Fruit fly (Drosophila melanogaster) whole organism, pupa: Measurements from ENCODE around the gene EMC1.
A peak's percentile ranks its signal among the peaks of the same experiment; 100 is the strongest.

Experiments used
- CG13204 ChIP-seq: fragments of 200-800 bp; sonication (Bioruptor generic); optimal IDR thresholded peaks from 2 replicates; lab custom pipeline; 2018; ENCODE audit warnings: missing biosample characterization, mild to moderate bottlenecking, missing genetic modification characterization, moderate library complexity
- CG14655 ChIP-seq: fragments of 200-800 bp; sonication (Bioruptor generic); optimal IDR thresholded peaks from 3 replicates; lab custom pipeline; 2017; ENCODE audit warnings: mild to moderate bottlenecking, missing biosample characterization, missing genetic modification reagents, missing genetic modification characterization
- CG32121 ChIP-seq: fragments of 200-800 bp; sonication (Bioruptor generic); IDR thresholded peaks from 2 replicates; pipeline ENCODE4 v1.3.6; 2022; ENCODE audit warnings: missing biosample characterization, missing genetic modification characterization
- CG34367 ChIP-seq: fragments of 200-800 bp; sonication (Bioruptor generic); optimal IDR thresholded peaks from 2 replicates; lab custom pipeline; 2018; ENCODE audit warnings: missing biosample characterization, mild to moderate bottlenecking, missing genetic modification characterization
- CG8159 ChIP-seq: fragments of 200-800 bp; sonication (Bioruptor generic); optimal IDR thresholded peaks from 3 replicates; lab custom pipeline; 2018; ENCODE audit warnings: missing biosample characterization, mild to moderate bottlenecking, missing genetic modification characterization, moderate library complexity
- CG8301 ChIP-seq: fragments of 200-800 bp; sonication (Bioruptor generic); optimal IDR thresholded peaks from 2 replicates; lab custom pipeline; 2018; ENCODE audit warnings: missing biosample characterization, mild to moderate bottlenecking, missing genetic modification characterization
- CG9948 ChIP-seq: fragments of 200-800 bp; sonication (Bioruptor generic); optimal IDR thresholded peaks from 2 replicates; lab custom pipeline; 2018; ENCODE audit warnings: missing biosample characterization, mild to moderate bottlenecking, missing genetic modification characterization, moderate library complexity
- D1 ChIP-seq: fragments of 200-800 bp; sonication (Bioruptor generic); optimal IDR thresholded peaks from 2 replicates; lab custom pipeline; 2018; ENCODE audit warnings: missing biosample characterization, mild to moderate bottlenecking, missing genetic modification characterization, moderate library complexity
- EcR ChIP-seq: fragments of 200-800 bp; sonication (Bioruptor generic); optimal IDR thresholded peaks from 3 replicates; lab custom pipeline; 2019; ENCODE audit warnings: missing biosample characterization, missing genetic modification characterization, mild to moderate bottlenecking, moderate library complexity, missing genetic modification reagents
- Ets98B ChIP-seq: fragments of 200-800 bp; sonication (Bioruptor generic); IDR thresholded peaks from 2 replicates; pipeline ENCODE4 v1.3.6; 2022; ENCODE audit warnings: missing biosample characterization, missing genetic modification characterization
- Pif1A ChIP-seq: fragments of 200-800 bp; sonication (Bioruptor generic); optimal IDR thresholded peaks from 3 replicates; lab custom pipeline; 2016; ENCODE audit warnings: missing biosample characterization, missing genetic modification characterization
- Snoo ChIP-seq: fragments of 200-800 bp; sonication (Bioruptor generic); optimal IDR thresholded peaks from 3 replicates; lab custom pipeline; 2017; ENCODE audit warnings: missing biosample characterization, mild to moderate bottlenecking, missing genetic modification characterization, inconsistent platforms
- fd96Ca ChIP-seq: fragments of 200-800 bp; sonication (Bioruptor generic); IDR thresholded peaks from 3 replicates; pipeline ENCODE4 v1.3.6; 2022; ENCODE audit warnings: missing biosample characterization, missing genetic modification characterization
- gl ChIP-seq: fragments of 200-800 bp; sonication (Bioruptor generic); optimal IDR thresholded peaks from 2 replicates; lab custom pipeline; 2018; ENCODE audit warnings: missing biosample characterization, mild to moderate bottlenecking, missing genetic modification characterization

DNA sequence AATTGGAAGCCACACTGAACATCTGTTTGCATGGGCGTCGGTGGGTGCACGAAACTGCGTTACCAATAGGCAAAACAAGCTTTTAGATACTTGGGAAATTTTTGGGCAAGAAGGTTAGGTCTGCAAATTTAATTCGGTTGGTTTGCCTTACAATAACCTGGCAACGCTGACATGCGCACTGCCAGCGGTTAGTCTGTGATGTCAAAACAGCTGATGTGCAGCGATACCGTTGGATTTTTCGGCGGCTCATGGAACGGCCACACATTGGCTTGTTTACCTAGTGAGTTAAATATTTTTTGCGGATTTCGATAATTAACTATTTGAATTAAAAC is 20.3 kb downstream of the EMC1 start, which contains the start of gene ArgRS-m:
- peak; percentile 20 for TF ChIP-seq CG8159 (tag; lab: Kevin White, UChicago)
- no peak for TF ChIP-seq Pif1A (GFP tag; lab: Kevin White, UChicago)
- peak; percentile 61; the same call in 1 of the 2 replicates for TF ChIP-seq Ets98B (GFP tag; lab: Robert Waterston, UW)
- TF ChIP-seq D1 (tag; lab: Kevin White, UChicago), result no peak
- TF ChIP-seq Snoo (tag; lab: Kevin White, UChicago), result no peak
- TF ChIP-seq CG9948 (tag; lab: Kevin White, UChicago), result peak; percentile 40
- peak; percentile 47; the same call in 1 of the 2 replicates for TF ChIP-seq CG32121 (GFP tag; lab: Robert Waterston, UW)
- TF ChIP-seq CG8301 (tag; lab: Kevin White, UChicago), result no peak
- no peak for TF ChIP-seq EcR
- TF ChIP-seq CG13204, result no peak
- TF ChIP-seq CG14655, result peak; percentile 37
- no peak for TF ChIP-seq gl (tag; lab: Kevin White, UChicago)
- peak; percentile 30 for TF ChIP-seq CG34367
- TF ChIP-seq fd96Ca (GFP tag; lab: Robert Waterston, UW), result peak; percentile 48; the same call in 1 of the 3 replicates
